Fruit fly (Drosophila melanogaster) whole organism: Measurements from ENCODE around the gene Sfp93F.

Experiments
- CG8478 ChIP-seq: fragments of >200 bp; optimal IDR thresholded peaks from 2 replicates; lab custom pipeline; 2018; ENCODE audit warnings: inconsistent platforms
- Dll ChIP-seq: fragments of >200 bp; optimal IDR thresholded peaks from 2 replicates; lab custom pipeline; 2017
- EcR ChIP-seq, 2 experiments: fragments of >200 bp; optimal IDR thresholded peaks; 2 replicates each; lab custom pipeline; 2017; ENCODE audit warnings: missing biosample characterization in 2 of 2, missing genetic modification characterization in 2 of 2, missing genetic modification reagents in 2 of 2
- pan ChIP-seq: fragments of >200 bp; optimal IDR thresholded peaks from 2 replicates; lab custom pipeline; 2017
- psq ChIP-seq: fragments of >200 bp; optimal IDR thresholded peaks from 2 replicates; lab custom pipeline; 2017
- usp ChIP-seq: fragments of >200 bp; optimal IDR thresholded peaks from 2 replicates; lab custom pipeline; 2017; ENCODE audit warnings: missing biosample characterization, missing genetic modification characterization, mixed read lengths

Sfp93F gene

DNA sequence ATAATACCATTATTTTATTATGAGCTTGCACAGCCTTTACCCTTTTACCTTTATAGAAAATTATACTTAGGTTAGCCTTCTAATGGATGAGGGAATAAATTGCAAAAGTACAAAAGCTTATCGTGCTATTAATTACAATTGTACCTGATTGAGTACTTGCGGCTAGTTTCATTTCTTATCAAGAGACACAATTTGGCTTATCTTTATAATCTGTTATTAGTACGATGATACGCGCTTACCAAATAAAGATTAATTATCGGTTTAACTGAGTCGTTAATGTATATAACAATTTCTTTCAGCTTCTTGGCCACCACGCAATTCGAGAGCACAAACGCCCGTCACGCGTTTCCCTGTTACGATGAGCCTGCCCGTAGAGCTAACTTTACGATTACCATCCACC lies 9.8 kb upstream of the Sfp93F start:
- TF ChIP-seq psq (lab: Kevin White, UChicago): no peak
- no peak for TF ChIP-seq CG8478 (lab: Kevin White, UChicago)
- no peak for TF ChIP-seq Dll
- no peak for TF ChIP-seq pan (lab: Kevin White, UChicago)
- no peak for TF ChIP-seq EcR (GFP tag; optimal IDR thresholded peaks at IDR 0.05; lab: Kevin White, UChicago)
- no peak for TF ChIP-seq usp (GFP tag; lab: Kevin White, UChicago)

DNA sequence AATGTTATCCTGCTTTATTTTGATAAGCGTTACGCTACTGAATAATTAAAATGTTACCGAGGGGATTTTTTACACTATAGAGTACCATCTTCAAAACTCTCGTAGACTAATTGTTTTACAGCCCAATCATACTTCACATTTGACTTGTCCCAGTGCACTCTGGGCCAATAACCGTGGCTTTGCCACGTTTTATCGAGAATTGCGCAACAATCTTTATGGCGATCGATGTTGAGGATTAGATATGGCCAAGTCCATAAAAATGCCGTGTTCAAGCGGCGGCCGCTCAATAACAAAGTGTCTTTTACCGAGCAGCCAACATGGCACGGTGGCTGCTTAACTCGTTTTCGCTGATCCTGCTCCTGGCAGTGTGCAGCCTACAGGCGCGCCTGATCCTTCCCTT lies 8.9 kb upstream of the Sfp93F start, which contains the start of gene CG31343:
TSS of gene CG31343 (plus strand) at position 279 of the 400 bp plus-strand sequence.
- TF ChIP-seq Dll (no peak), psq (lab: Kevin White, UChicago) (no peak), CG8478 (lab: Kevin White, UChicago) (no peak), EcR (GFP tag; optimal IDR thresholded peaks at IDR 0.05; lab: Kevin White, UChicago) (no peak), pan (lab: Kevin White, UChicago) (no peak), usp (GFP tag; lab: Kevin White, UChicago) (no peak)

- no peak for TF ChIP-seq usp (GFP tag; lab: Kevin White, UChicago)
- TF ChIP-seq EcR (GFP tag; optimal IDR thresholded peaks at IDR 0.05; lab: Kevin White, UChicago): no peak
- TF ChIP-seq Dll: no peak
- no peak for TF ChIP-seq psq (lab: Kevin White, UChicago)
- no peak for TF ChIP-seq pan (lab: Kevin White, UChicago)
- TF ChIP-seq CG8478 (lab: Kevin White, UChicago): no peak
Measured at dm6 chr3R:21740766-21741350, 4.8 kb upstream of the Sfp93F start.

- TF ChIP-seq CG8478 (lab: Kevin White, UChicago): no peak
- no peak for TF ChIP-seq EcR (GFP tag; optimal IDR thresholded peaks at IDR 0.05; lab: Kevin White, UChicago)
- TF ChIP-seq Dll: no peak
- no peak for TF ChIP-seq psq (lab: Kevin White, UChicago)
- no peak for TF ChIP-seq usp (GFP tag; lab: Kevin White, UChicago)
- no peak for TF ChIP-seq pan (lab: Kevin White, UChicago)
Measured at dm6 chr3R:21739750-21740319, 3.7 kb upstream of the Sfp93F start, which contains the start of gene CG5849. Gene CG5849, plus strand, starts transcription at chr3R:21740105.

DNA sequence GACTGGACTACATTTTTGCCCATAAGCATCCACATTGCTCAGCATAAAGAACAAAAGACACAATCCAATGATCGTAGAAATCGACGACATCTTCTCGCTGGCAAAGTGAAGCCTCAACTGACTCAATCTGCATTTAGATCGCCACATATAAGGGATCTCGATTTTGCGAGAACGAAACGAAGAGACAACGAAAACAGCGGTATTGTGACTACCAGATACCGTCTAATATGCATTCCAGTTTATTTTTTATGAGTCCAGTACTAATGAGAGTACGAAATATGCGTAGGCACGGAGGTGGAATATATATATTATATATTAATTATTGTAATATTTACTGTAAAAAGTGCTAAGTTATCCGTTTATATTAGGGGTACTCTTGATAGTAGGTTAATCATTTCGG lies 2.9 kb upstream of the Sfp93F start, which contains the start of gene CG34034:
TSS of gene CG34034 (minus strand) at position 101 of the 400 bp plus-strand sequence.
- TF ChIP-seq pan (lab: Kevin White, UChicago) (no peak), Dll (no peak), EcR (GFP tag; optimal IDR thresholded peaks at IDR 0.05; lab: Kevin White, UChicago) (no peak), CG8478 (lab: Kevin White, UChicago) (no peak), psq (lab: Kevin White, UChicago) (no peak), usp (GFP tag; lab: Kevin White, UChicago) (no peak)

DNA sequence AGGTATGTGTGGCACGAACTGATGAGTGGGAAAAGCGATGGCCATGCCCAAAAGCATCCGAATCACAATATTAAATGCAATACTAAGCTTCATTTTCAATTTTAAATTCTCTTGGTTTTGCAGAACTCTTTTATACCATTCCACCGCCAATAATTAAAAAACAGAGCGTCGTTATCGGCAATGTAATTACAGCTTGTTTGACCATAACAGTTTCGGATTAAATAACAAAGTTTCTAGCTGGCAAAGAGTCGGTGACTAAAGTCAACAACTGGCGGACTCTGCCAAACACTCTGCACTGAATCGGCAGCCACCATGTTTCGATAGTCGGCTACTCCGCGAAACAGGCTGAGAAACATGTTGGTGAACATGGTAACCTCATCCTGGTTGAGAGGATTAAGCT lies 1.2 kb upstream of the Sfp93F start, which contains the start of gene CG42870:
TSS of gene CG42870 (minus strand) at position 101 of the 400 bp plus-strand sequence.
- no peak for TF ChIP-seq CG8478 (lab: Kevin White, UChicago)
- TF ChIP-seq usp (GFP tag; lab: Kevin White, UChicago): no peak
- TF ChIP-seq EcR (GFP tag; optimal IDR thresholded peaks at IDR 0.05; lab: Kevin White, UChicago): no peak
- no peak for TF ChIP-seq psq (lab: Kevin White, UChicago)
- no peak for TF ChIP-seq pan (lab: Kevin White, UChicago)
- no peak for TF ChIP-seq Dll

- no peak for TF ChIP-seq EcR (GFP tag; optimal IDR thresholded peaks at IDR 0.05; lab: Kevin White, UChicago)
- TF ChIP-seq usp (GFP tag; lab: Kevin White, UChicago): no peak
- no peak for TF ChIP-seq psq (lab: Kevin White, UChicago)
- TF ChIP-seq Dll: no peak
- TF ChIP-seq CG8478 (lab: Kevin White, UChicago): no peak
- no peak for TF ChIP-seq pan (lab: Kevin White, UChicago)
Measured at dm6 chr3R:21736749-21737148, 653 bp upstream of the Sfp93F start, which contains the start of gene CG42869. Gene CG42869, minus strand, starts transcription at chr3R:21736849.

dm6 chr3R:21732901-21733300 lies 3.2 kb downstream of the Sfp93F start:
- no peak for TF ChIP-seq pan (lab: Kevin White, UChicago)
- no peak for TF ChIP-seq EcR (GFP tag; optimal IDR thresholded peaks at IDR 0.05; lab: Kevin White, UChicago)
- TF ChIP-seq CG8478 (lab: Kevin White, UChicago): no peak
- no peak for TF ChIP-seq Dll
- TF ChIP-seq psq (lab: Kevin White, UChicago): no peak
- no peak for TF ChIP-seq usp (GFP tag; lab: Kevin White, UChicago)

- TF ChIP-seq CG8478 (lab: Kevin White, UChicago): no peak
- no peak for TF ChIP-seq usp (GFP tag; lab: Kevin White, UChicago)
- TF ChIP-seq psq (lab: Kevin White, UChicago): no peak
- no peak for TF ChIP-seq Dll
- no peak for TF ChIP-seq pan (lab: Kevin White, UChicago)
- TF ChIP-seq EcR (GFP tag; optimal IDR thresholded peaks at IDR 0.05; lab: Kevin White, UChicago): no peak
Measured at dm6 chr3R:21731682-21732081, 4.4 kb downstream of the Sfp93F start.

- TF ChIP-seq pan (lab: Kevin White, UChicago): no peak
- no peak for TF ChIP-seq usp (GFP tag; lab: Kevin White, UChicago)
- no peak for TF ChIP-seq EcR (GFP tag; optimal IDR thresholded peaks at IDR 0.05; lab: Kevin White, UChicago)
- TF ChIP-seq CG8478 (lab: Kevin White, UChicago): no peak
- no peak for TF ChIP-seq psq (lab: Kevin White, UChicago)
- TF ChIP-seq Dll: no peak
Measured at dm6 chr3R:21730955-21731354, 5.1 kb downstream of the Sfp93F start.

- TF ChIP-seq EcR (GFP tag; optimal IDR thresholded peaks at IDR 0.05; lab: Kevin White, UChicago): peak in 1 of 2 experiments; percentile 53
- no peak for TF ChIP-seq psq (lab: Kevin White, UChicago)
Measured at dm6 chr3R:21726593-21726992, 9.5 kb downstream of the Sfp93F start.
